Worm (Caenorhabditis elegans): Measurements from ENCODE around the gene F47C12.6.

Gene F47C12.6

DNA sequence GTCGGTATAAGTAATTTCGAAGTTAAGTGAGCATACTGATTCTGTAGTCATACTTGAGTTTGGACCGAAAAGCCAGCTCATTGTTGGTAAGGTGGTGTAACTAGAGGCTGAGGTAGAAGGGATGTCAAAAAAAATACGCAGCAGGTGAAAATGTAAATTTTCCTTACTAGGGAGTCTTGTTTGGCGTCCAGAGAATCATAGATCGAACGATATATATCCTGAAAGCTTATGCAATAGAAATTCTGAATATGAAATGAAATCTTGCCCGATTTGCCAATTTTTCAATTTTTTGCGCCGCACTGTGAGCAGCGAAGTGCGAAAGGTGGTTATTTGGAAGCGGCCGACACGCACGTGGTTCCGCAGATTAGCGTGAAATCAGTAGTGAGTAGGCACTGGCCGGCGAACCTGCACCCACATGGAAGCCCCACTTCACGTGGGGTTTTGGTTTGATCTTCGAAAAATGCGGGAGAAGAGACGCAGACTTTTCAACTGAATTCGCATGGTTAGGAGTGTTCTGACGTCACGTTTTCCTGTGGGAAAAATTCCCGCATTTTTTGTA is 15.1 kb downstream of the F47C12.6 start, which contains the start of gene srh-220:
Gene srh-220 (minus strand): TSS at position 51 of the 559 bp plus-strand sequence.
- TF ChIP-seq nhr-10 (tag; optimal IDR thresholded peaks at IDR 0.05) (no peak), lsy-2 (tag; optimal IDR thresholded peaks at IDR 0.05) (no peak), sem-4 (tag; optimal IDR thresholded peaks at IDR 0.05) (no peak), gmeb-1 (tag; optimal IDR thresholded peaks at IDR 0.05) (no peak), nhr-23 (tag; optimal IDR thresholded peaks at IDR 0.05) (no peak), crh-2 (tag; optimal IDR thresholded peaks at IDR 0.05) (no peak), sma-9 (GFP tag; optimal IDR thresholded peaks at IDR 0.05) (no peak), sma-9 (tag; optimal IDR thresholded peaks at IDR 0.05) (no peak), nhr-77 (tag; optimal IDR thresholded peaks at IDR 0.05) (no peak)

ce11 chrIV:3973049-3973448 is 20.1 kb downstream of the F47C12.6 start, which contains the start of gene clec-79:
TSS of gene clec-79 (plus strand) at chrIV:3973349.
- no peak for TF ChIP-seq C34F6.9 (tag; optimal IDR thresholded peaks at IDR 0.05)
- no peak for TF ChIP-seq nhr-11 (tag; optimal IDR thresholded peaks at IDR 0.05)
- no peak for TF ChIP-seq R02D3.7 (tag; optimal IDR thresholded peaks at IDR 0.05)
- TF ChIP-seq sem-4 (tag; optimal IDR thresholded peaks at IDR 0.05): no peak
- no peak for TF ChIP-seq nhr-10 (tag; optimal IDR thresholded peaks at IDR 0.05)
- no peak for TF ChIP-seq nhr-21 (tag; optimal IDR thresholded peaks at IDR 0.05)
- no peak for TF ChIP-seq blmp-1 (tag; optimal IDR thresholded peaks at IDR 0.05; ENCODE audit: insufficient read depth)
- no peak for TF ChIP-seq nhr-23 (tag; optimal IDR thresholded peaks at IDR 0.05)
- no peak for TF ChIP-seq ceh-82 (tag; optimal IDR thresholded peaks at IDR 0.05)
- no peak for TF ChIP-seq unc-62 (GFP tag; optimal IDR thresholded peaks at IDR 0.05)
- TF ChIP-seq nhr-6 (tag; optimal IDR thresholded peaks at IDR 0.05): no peak
- no peak for TF ChIP-seq ama-1 (optimal IDR thresholded peaks at IDR 0.05)
- TF ChIP-seq alr-1 (tag; optimal IDR thresholded peaks at IDR 0.05): no peak
- no peak for TF ChIP-seq mbf-1 (tag; optimal IDR thresholded peaks at IDR 0.05)
- no peak for TF ChIP-seq unc-55 (GFP tag; optimal IDR thresholded peaks at IDR 0.05)
- TF ChIP-seq Y55F3AM.14 (GFP tag; optimal IDR thresholded peaks at IDR 0.05): no peak
- TF ChIP-seq skn-1 (tag; optimal IDR thresholded peaks at IDR 0.05): no peak
- no peak for TF ChIP-seq sma-9 (GFP tag; optimal IDR thresholded peaks at IDR 0.05)
- TF ChIP-seq sma-9 (tag; optimal IDR thresholded peaks at IDR 0.05): no peak

DNA sequence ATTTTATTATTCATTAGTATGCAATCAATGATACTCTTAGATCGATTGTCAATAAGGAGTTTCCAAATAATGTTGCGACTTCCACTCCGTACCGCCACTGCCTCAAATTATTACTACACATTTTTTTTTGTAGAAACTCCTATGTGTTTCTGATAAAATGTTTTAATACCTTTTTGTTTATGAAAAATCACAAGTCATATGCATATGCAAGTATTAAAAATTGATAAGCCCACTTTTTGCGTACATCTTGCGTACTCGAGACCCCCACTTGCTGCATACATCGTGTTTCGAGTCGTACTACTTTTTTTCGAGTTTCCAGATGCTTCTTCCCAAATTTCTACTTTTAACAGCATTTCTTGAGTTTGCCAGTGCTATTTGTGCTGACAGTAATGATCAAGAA is 28.2 kb downstream of the F47C12.6 start, which contains the start of gene clec-76:
Gene clec-76 (plus strand): TSS at position 234 of the 400 bp plus-strand sequence.
- no peak for TF ChIP-seq nhr-11 (tag; optimal IDR thresholded peaks at IDR 0.05)
- TF ChIP-seq sem-4 (tag; optimal IDR thresholded peaks at IDR 0.05): no peak
- TF ChIP-seq sma-3 (GFP tag; optimal IDR thresholded peaks at IDR 0.05): no peak
- no peak for TF ChIP-seq mab-5 (tag; optimal IDR thresholded peaks at IDR 0.05)
- TF ChIP-seq nhr-25 (tag; optimal IDR thresholded peaks at IDR 0.05): no peak
- no peak for TF ChIP-seq ztf-1 (GFP tag; conservative IDR thresholded peaks at IDR 0.05)
- TF ChIP-seq fos-1 (tag; optimal IDR thresholded peaks at IDR 0.05): peak; percentile 41
- TF ChIP-seq C34F6.9 (tag; optimal IDR thresholded peaks at IDR 0.05): no peak
- peak; percentile 52 for TF ChIP-seq sma-9 (GFP tag; optimal IDR thresholded peaks at IDR 0.05)
- TF ChIP-seq sma-9 (tag; optimal IDR thresholded peaks at IDR 0.05): no peak
- no peak for TF ChIP-seq F13H6.1 (tag; optimal IDR thresholded peaks at IDR 0.05)
- TF ChIP-seq unc-55 (GFP tag; optimal IDR thresholded peaks at IDR 0.05): no peak
- TF ChIP-seq aly-2 (tag; optimal IDR thresholded peaks at IDR 0.05): no peak

ce11 chrIV:3963498-3963897 is 29.7 kb downstream of the F47C12.6 start:
- TF ChIP-seq unc-39 (tag; optimal IDR thresholded peaks at IDR 0.05): no peak

DNA sequence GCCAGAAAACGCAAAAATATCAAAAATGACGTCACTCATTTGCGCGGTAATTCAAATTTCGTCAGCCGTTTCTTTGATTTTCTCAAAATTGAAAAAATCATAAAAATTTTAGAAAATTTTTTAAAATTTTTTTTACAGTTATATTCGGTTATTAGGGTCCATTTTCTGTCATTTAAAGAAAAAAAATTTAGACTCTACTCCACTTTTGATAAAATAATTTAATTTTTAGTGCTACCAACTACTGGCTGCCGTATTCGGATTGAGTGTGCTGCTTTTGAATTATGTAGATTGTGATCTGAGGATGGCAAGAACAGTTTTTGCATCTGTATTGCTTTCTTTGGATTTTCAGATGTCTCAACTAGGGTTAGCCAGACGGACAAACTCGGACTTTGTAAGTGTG is 30.6 kb downstream of the F47C12.6 start, which contains the start of gene Y46C8AM.1:
Gene Y46C8AM.1 (plus strand): TSS at position 301 of the 400 bp plus-strand sequence.
- TF ChIP-seq nhr-12 (tag; optimal IDR thresholded peaks at IDR 0.05) (no peak), crh-2 (tag; optimal IDR thresholded peaks at IDR 0.05) (no peak), nhr-6 (tag; optimal IDR thresholded peaks at IDR 0.05) (no peak), nhr-25 (tag; optimal IDR thresholded peaks at IDR 0.05) (no peak), unc-39 (tag; optimal IDR thresholded peaks at IDR 0.05) (no peak), nhr-11 (tag; optimal IDR thresholded peaks at IDR 0.05) (no peak), ZK546.5 (tag; optimal IDR thresholded peaks at IDR 0.05) (no peak), unc-62 (GFP tag; optimal IDR thresholded peaks at IDR 0.05) (no peak), dmd-4 (tag; optimal IDR thresholded peaks at IDR 0.05) (no peak), nhr-21 (tag; optimal IDR thresholded peaks at IDR 0.05) (no peak), alr-1 (tag; optimal IDR thresholded peaks at IDR 0.05) (no peak)

Measured in whole organism, L2 larva.